Worm (Caenorhabditis elegans): ENCODE data around the gene D1086.18.
A peak's percentile ranks its signal among the peaks of the same experiment; 100 is the strongest.

Gene D1086.18

DNA sequence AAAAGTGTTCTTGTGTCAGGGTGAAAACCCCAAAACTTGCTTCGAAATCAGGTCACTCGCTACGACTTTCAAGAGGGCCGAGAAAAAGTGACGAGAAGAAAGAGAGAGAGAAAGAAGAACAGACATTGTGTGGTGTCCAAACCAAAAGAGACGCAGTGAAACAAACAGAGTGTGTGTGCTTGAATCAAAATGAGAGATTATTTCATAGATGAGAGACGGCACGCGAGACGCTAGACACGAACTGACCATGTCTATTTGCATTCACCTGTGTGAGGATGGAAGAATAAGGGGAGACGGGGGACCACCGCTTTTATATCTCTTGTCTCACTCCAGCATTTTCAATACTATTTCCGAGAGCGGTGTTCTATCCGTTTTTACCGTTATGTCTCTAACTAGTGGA is 50.5 kb downstream of the D1086.18 start (continued):
- TF ChIP-seq lin-14 (GFP tag; optimal IDR thresholded peaks at IDR 0.05): peak; percentile 98
- TF ChIP-seq elt-2 (tag; optimal IDR thresholded peaks at IDR 0.05): peak; percentile 25
- peak; percentile 63 for TF ChIP-seq lin-13 (GFP tag; optimal IDR thresholded peaks at IDR 0.05)
- TF ChIP-seq pqm-1 (tag; optimal IDR thresholded peaks at IDR 0.05): no peak
- TF ChIP-seq dpl-1 (GFP tag; optimal IDR thresholded peaks at IDR 0.05): peak; percentile 4 to 52 (median 42)
- no peak for TF ChIP-seq hlh-4 (tag; optimal IDR thresholded peaks at IDR 0.05)
- peak; percentile 45 for TF ChIP-seq irx-1 (tag; optimal IDR thresholded peaks at IDR 0.05)
- no peak for TF ChIP-seq unc-62 (GFP tag; optimal IDR thresholded peaks at IDR 0.05)
- peak; percentile 70 for TF ChIP-seq skn-1 (tag; optimal IDR thresholded peaks at IDR 0.05)
- peak; percentile 62 for TF ChIP-seq swsn-7 (tag; optimal IDR thresholded peaks at IDR 0.05)
- TF ChIP-seq vab-15 (tag; optimal IDR thresholded peaks at IDR 0.05): no peak
- no peak for TF ChIP-seq unc-98 (GFP tag; IDR thresholded peaks at IDR 0.05)
- peak; percentile 60 to 72 for TF ChIP-seq efl-1 (optimal IDR thresholded peaks at IDR 0.05)
- TF ChIP-seq efl-1 (GFP tag; optimal IDR thresholded peaks at IDR 0.05 in 1 of 2): peak; percentile 16 to 94
- TF ChIP-seq fos-1 (tag; optimal IDR thresholded peaks at IDR 0.05): peak; percentile 80
- peak; percentile 65 for TF ChIP-seq pax-3 (tag; optimal IDR thresholded peaks at IDR 0.05)
- TF ChIP-seq nhr-20 (tag; optimal IDR thresholded peaks at IDR 0.05): peak; percentile 82
- TF ChIP-seq alr-1 (tag; optimal IDR thresholded peaks at IDR 0.05; ENCODE audit: borderline replicate concordance): no peak
- peak; percentile 65 for TF ChIP-seq ceh-8 (GFP tag; optimal IDR thresholded peaks at IDR 0.05)
- peak; percentile 94 for TF ChIP-seq nhr-85 (tag)
- peak; percentile 59 for TF ChIP-seq C16A3.4 (tag; optimal IDR thresholded peaks at IDR 0.05)
- TF ChIP-seq nhr-11 (tag; optimal IDR thresholded peaks at IDR 0.05): no peak
- TF ChIP-seq lin-35 (GFP tag; optimal IDR thresholded peaks at IDR 0.05): peak; percentile 42 to 75
- TF ChIP-seq jun-1 (tag; optimal IDR thresholded peaks at IDR 0.05): peak; percentile 65
- no peak for TF ChIP-seq aha-1 (tag; optimal IDR thresholded peaks at IDR 0.05)
- peak; percentile 59 for TF ChIP-seq nhr-19 (GFP tag; conservative IDR thresholded peaks at IDR 0.05)
- TF ChIP-seq ztf-11 (tag; optimal IDR thresholded peaks at IDR 0.05): peak in 1 of 2 experiments; percentile 2
- peak; percentile 40 for TF ChIP-seq fkh-8 (tag; optimal IDR thresholded peaks at IDR 0.05)
- TF ChIP-seq nhr-90 (tag; optimal IDR thresholded peaks at IDR 0.05; ENCODE audit: poor library complexity): peak; percentile 49
- peak; percentile 24 for TF ChIP-seq ama-1 (optimal IDR thresholded peaks at IDR 0.05)
- TF ChIP-seq nhr-237 (tag; optimal IDR thresholded peaks at IDR 0.05): peak; percentile 15
- no peak for TF ChIP-seq mab-9 (GFP tag; IDR thresholded peaks at IDR 0.05)
- peak; percentile 85 for TF ChIP-seq blmp-1 (tag; optimal IDR thresholded peaks at IDR 0.05)
- peak in 1 of 2 experiments; percentile 73 for TF ChIP-seq egl-27 (tag; optimal IDR thresholded peaks at IDR 0.05)
- TF ChIP-seq Y116A8C.19 (tag; optimal IDR thresholded peaks at IDR 0.05; ENCODE audit: borderline replicate concordance): no peak
- TF ChIP-seq lsy-2 (tag; optimal IDR thresholded peaks at IDR 0.05): peak; percentile 32 to 80
- peak; percentile 24 for TF ChIP-seq mef-2 (tag; optimal IDR thresholded peaks at IDR 0.05)
- peak; percentile 82 for TF ChIP-seq nhr-77 (tag; optimal IDR thresholded peaks at IDR 0.05)
- TF ChIP-seq mep-1 (tag; optimal IDR thresholded peaks at IDR 0.05): peak; percentile 61
- peak in 1 of 2 experiments; percentile 89 for TF ChIP-seq mdl-1 (tag; optimal IDR thresholded peaks at IDR 0.05)
